Fruit fly (Drosophila melanogaster): ENCODE results near the gene Drsl6.

The Drsl6 gene

dm6 chr3L:3301171-3301738 lies 35.0 kb downstream of the Drsl6 start (continued):
- peak; percentile 71 for TF ChIP-seq CG30431 (GFP tag; optimal IDR thresholded peaks at IDR 0.05)
- TF ChIP-seq CG12744 (GFP tag; optimal IDR thresholded peaks at IDR 0.05) = peak; percentile 79
- TF ChIP-seq CG9817 (tag; optimal IDR thresholded peaks at IDR 0.05) = peak; percentile 84
- TF ChIP-seq E2f2 (GFP tag; IDR thresholded peaks at IDR 0.05) = peak; percentile 74
- TF ChIP-seq CG4424 (GFP tag; optimal IDR thresholded peaks at IDR 0.05) = peak; percentile 92
- no peak for TF ChIP-seq CG8478 (optimal IDR thresholded peaks at IDR 0.05)
- TF ChIP-seq Sin3A (optimal IDR thresholded peaks at IDR 0.05) = no peak
- peak; percentile 94 for TF ChIP-seq Hmr (GFP tag; optimal IDR thresholded peaks at IDR 0.05)
- peak; percentile 86 for TF ChIP-seq CG2889 (GFP tag; IDR thresholded peaks at IDR 0.05)
- TF ChIP-seq hbn (GFP tag; IDR thresholded peaks at IDR 0.05; ENCODE audit: partially characterized antibody) = 0 out of 2 replicates have a peak, but pooled peaks have one; percentile 19
- TF ChIP-seq Meics (GFP tag; optimal IDR thresholded peaks at IDR 0.05) = peak; percentile 92
- peak; percentile 60; the same call in 1 of the 2 replicates for TF ChIP-seq CG17612 (GFP tag; IDR thresholded peaks at IDR 0.05)
- TF ChIP-seq H15 (GFP tag; IDR thresholded peaks at IDR 0.05) = peak; percentile 86
- peak; percentile 80; the same call in 2 of the 3 replicates for TF ChIP-seq C15 (GFP tag; IDR thresholded peaks at IDR 0.05)
- no peak for TF ChIP-seq tna (GFP tag; IDR thresholded peaks at IDR 0.05; ENCODE audit: partially characterized antibody)
- peak; percentile 92 for TF ChIP-seq Rfx (GFP tag; IDR thresholded peaks at IDR 0.05)
- peak; percentile 95 for TF ChIP-seq CG11504 (tag; optimal IDR thresholded peaks at IDR 0.05)
- TF ChIP-seq dysf (GFP tag; IDR thresholded peaks at IDR 0.05) = peak; percentile 91
- peak; percentile 89 for TF ChIP-seq CG12071 (GFP tag; optimal IDR thresholded peaks at IDR 0.05)
- no peak for TF ChIP-seq zen2 (GFP tag; IDR thresholded peaks at IDR 0.05; ENCODE audit: partially characterized antibody)
- TF ChIP-seq ewg (GFP tag; optimal IDR thresholded peaks at IDR 0.05) = peak; percentile 81
- TF ChIP-seq kni (GFP tag; optimal IDR thresholded peaks at IDR 0.05) = peak; percentile 85
- peak in 1 of 2 experiments; percentile 95 for TF ChIP-seq Eip74EF (GFP tag; optimal IDR thresholded peaks at IDR 0.05)
- TF ChIP-seq CG3847 (GFP tag; IDR thresholded peaks at IDR 0.05) = peak; percentile 83
- peak; percentile 75 for TF ChIP-seq p53 (GFP tag; optimal IDR thresholded peaks at IDR 0.05)
- TF ChIP-seq Abd-B (GFP tag; optimal IDR thresholded peaks at IDR 0.05) = peak; percentile 85
- TF ChIP-seq CG30020 (tag; optimal IDR thresholded peaks at IDR 0.05) = peak; percentile 52
- peak; percentile 80 for TF ChIP-seq dmrt11E (tag; optimal IDR thresholded peaks at IDR 0.05)
- peak; percentile 95 for TF ChIP-seq CG2712 (tag; optimal IDR thresholded peaks at IDR 0.05)
- TF ChIP-seq Pdp1 (GFP tag; optimal IDR thresholded peaks at IDR 0.05) = peak; percentile 86 to 89
- TF ChIP-seq ara (GFP tag; IDR thresholded peaks at IDR 0.05) = peak; percentile 85
- TF ChIP-seq ac (GFP tag; optimal IDR thresholded peaks at IDR 0.05) = peak; percentile 35
- TF ChIP-seq Xrp1 (GFP tag; IDR thresholded peaks at IDR 0.05) = peak; percentile 91
- TF ChIP-seq CG10321 (GFP tag; IDR thresholded peaks at IDR 0.05) = peak; percentile 72
- peak; percentile 92 for TF ChIP-seq fd3F (GFP tag; optimal IDR thresholded peaks at IDR 0.05)
- peak; percentile 86 for TF ChIP-seq jing (GFP tag; optimal IDR thresholded peaks at IDR 0.05)
- no peak for TF ChIP-seq CkIIα-i1 (GFP tag; IDR thresholded peaks at IDR 0.05)
- peak; percentile 88 for TF ChIP-seq tio (GFP tag; optimal IDR thresholded peaks at IDR 0.05)
- TF ChIP-seq dati (GFP tag; IDR thresholded peaks at IDR 0.05) = 0 out of 2 replicates have a peak, but pooled peaks have one; percentile 14
- TF ChIP-seq dmrt99B (tag; optimal IDR thresholded peaks at IDR 0.05) = peak; percentile 95
- peak; percentile 73 for TF ChIP-seq vfl (GFP tag; optimal IDR thresholded peaks at IDR 0.05)
- no peak for TF ChIP-seq cad (GFP tag; optimal IDR thresholded peaks at IDR 0.05)
- TF ChIP-seq Antp (GFP tag; optimal IDR thresholded peaks at IDR 0.05) = peak; percentile 82
- TF ChIP-seq Dfd (GFP tag; optimal IDR thresholded peaks at IDR 0.05) = no peak
- peak; percentile 86 for TF ChIP-seq scrt (GFP tag; optimal IDR thresholded peaks at IDR 0.05)
- peak; percentile 88 for TF ChIP-seq her (GFP tag; optimal IDR thresholded peaks at IDR 0.05)
- peak; percentile 93 for TF ChIP-seq tgo (GFP tag; IDR thresholded peaks at IDR 0.05)
- peak; percentile 96 for TF ChIP-seq CG18599 (GFP tag; optimal IDR thresholded peaks at IDR 0.05)
- TF ChIP-seq gce (GFP tag; IDR thresholded peaks at IDR 0.05) = peak; percentile 85
- TF ChIP-seq CG6654 (GFP tag; optimal IDR thresholded peaks at IDR 0.05) = peak; percentile 67

Measured in whole organism, embryonic.